Worm (Caenorhabditis elegans): ENCODE results near the gene set-12.

set-12 gene

ce11 chrX:7736171-7736570, at the start of gene set-12:
set-12 (minus strand) TSS chrX:7736271.
- TF ChIP-seq unc-62 (GFP tag; optimal IDR thresholded peaks at IDR 0.05): no peak

DNA sequence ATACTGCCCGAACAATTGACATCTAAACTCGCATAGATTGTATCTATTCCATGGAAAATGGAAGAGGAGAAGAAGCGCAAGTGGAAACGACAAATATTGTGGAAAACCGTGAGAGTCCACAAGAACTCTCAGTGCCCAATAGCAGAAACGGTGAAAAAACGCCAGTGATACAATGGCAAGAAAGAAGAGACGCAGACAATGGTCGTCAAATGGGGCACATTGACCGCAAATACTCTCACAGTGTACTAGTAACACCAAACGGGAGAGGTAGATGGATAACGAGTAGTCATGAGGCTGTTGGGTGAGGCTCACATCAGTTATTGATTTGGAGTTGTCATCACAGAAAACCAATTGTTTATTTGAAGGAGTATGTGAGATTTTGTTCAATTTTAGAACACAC, 46.3 kb upstream of the set-12 start, which contains the start of gene ZK154.4:
ZK154.4 (minus strand) TSS at position 27 of the 400 bp plus-strand sequence.
- no peak for TF ChIP-seq unc-62 (GFP tag; optimal IDR thresholded peaks at IDR 0.05)

DNA sequence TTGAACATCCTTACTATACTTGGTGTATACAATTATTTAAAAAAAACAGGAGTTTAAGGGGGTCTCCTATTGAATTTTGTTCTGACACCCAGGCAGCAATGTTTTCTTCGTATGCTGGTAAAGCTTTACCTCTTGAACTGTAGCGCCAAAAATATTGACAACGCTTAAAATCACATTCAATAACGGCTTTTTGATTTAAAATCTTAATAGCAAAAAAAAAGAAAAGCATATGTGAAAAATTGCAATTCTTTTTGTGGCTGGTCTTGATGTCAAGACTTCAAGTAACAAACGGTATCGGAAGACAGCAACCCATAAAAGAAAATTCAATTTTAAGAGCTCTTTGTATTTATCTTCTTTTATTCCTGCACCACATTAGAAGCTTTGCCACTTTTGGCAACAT, 45.8 kb upstream of the set-12 start:
- no peak for TF ChIP-seq unc-62 (GFP tag; optimal IDR thresholded peaks at IDR 0.05)

DNA sequence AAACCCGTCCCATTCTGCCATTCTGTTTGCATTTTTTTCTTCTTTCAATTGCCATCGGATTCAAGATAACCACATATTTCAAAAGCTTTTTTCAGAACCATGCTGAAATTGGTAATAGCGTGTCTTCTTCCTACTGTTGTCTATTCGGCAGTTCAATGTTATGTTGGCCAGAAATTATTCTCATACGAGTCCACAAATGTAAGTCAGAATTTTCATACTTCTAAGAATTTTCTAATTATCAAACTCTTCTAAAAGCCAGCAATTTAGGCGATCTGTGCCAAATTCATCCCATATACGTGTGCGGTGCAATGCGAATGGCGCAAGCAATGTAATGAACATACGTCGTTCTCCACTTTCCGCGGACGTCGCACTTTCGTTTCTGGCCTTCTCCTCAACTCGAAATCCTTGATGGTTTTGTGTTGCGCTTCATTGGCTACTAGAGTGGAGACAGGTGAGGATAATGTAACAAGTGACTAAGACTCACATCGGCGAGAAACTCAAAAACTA, 43.5 kb upstream of the set-12 start, which contains the start of gene ZK154.1:
ZK154.1 (plus strand) TSS at position 51 of the 507 bp plus-strand sequence.
- no peak for TF ChIP-seq unc-62 (GFP tag; optimal IDR thresholded peaks at IDR 0.05)

DNA sequence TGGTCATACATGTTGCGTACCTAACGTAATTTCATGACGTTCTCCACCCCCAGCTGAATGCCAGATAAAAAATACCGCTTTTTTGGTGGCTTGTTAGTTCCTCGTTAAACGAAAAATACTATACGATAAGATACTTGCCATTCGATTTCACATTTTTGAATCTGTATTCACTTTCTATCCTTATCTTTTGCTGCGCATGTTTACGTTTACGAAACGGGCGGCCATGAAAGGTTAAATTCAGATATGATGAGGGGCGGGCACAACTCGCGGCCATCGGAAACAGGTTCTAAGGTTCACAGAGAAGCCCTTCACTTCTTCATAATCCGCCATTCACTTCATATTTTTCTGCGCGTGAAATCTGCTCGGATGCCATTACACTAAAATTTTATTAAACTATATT, 42.7 kb upstream of the set-12 start:
- no peak for TF ChIP-seq unc-62 (GFP tag; optimal IDR thresholded peaks at IDR 0.05)

DNA sequence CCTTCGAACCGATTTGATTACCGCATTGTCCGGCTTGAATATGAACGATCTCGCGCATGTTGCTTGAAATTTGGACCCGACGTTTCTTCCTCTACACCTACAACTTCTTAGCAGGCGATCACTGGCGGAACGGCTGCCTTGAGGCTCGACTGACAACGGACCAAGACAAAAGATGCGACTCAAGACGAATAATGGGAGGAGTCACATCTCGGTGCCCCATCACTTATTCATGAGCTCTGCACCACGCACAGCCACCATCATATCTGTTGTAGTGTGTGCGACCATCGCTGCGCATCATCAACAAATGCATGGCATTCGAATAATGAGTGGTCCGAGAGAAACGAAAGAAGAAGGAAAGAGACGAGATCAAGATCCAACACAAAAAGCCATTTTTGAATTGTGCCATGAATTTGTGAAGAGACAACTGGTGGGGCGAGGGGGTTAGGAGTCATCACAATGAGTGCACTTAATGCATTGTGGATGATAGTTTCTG, 40.5 kb upstream of the set-12 start, which contains the start of gene mec-7:
mec-7 (minus strand) TSS at position 181 of the 493 bp plus-strand sequence.
- TF ChIP-seq unc-62 (GFP tag; optimal IDR thresholded peaks at IDR 0.05): no peak

DNA sequence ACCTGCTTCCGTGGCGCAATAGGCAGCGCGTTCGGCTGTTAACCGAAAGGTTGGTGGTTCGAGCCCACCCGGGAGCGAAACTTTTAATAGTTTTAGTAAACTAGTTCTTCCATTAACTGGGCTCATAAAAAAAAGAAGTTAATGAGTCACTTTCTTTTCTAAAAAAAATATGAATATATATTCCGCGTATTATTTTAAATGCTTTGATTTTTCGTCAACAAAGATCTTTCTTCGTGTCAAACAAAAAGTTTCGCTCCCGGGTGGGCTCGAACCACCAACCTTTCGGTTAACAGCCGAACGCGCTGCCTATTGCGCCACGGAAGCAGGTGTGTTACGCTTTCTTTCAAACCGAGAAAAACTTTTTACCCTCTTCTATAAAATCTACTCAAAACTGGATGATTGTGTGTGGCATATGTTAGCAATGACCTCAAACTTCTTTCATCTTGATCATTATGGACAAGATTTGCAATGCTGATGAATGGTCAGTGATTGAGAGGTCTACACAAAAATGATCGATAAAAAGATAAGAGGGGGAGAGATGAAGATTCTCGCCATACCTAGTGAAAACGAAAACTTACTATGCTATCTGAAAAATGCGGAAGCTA, 37.7 kb upstream of the set-12 start:
- TF ChIP-seq unc-62 (GFP tag; optimal IDR thresholded peaks at IDR 0.05): no peak

ce11 chrX:7752770-7753169, 16.7 kb upstream of the set-12 start, which contains the start of gene deg-1:
deg-1 (plus strand) TSS chrX:7753070.
- TF ChIP-seq unc-62 (GFP tag; optimal IDR thresholded peaks at IDR 0.05): no peak

ce11 chrX:7750084-7750483, 14.0 kb upstream of the set-12 start:
- no peak for TF ChIP-seq unc-62 (GFP tag; optimal IDR thresholded peaks at IDR 0.05)

DNA sequence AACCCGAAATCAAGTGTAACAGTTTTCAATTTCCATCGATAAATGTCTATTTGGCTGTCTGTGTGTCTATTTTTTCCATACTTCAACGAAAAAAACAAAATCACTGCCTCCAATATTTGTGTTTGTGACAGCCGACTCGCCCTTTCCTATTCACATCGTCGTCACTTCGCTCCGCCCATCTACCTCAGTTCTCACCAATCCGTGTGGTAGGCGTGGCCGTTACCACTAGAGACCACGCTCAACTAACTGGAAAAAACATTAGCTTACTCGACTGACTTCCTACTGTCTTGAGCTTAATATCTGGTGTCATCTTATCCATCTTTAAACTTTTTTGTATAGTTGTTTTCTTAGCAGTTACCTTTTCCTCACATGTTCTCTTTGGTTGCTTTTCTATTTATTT, 9.3 kb upstream of the set-12 start:
- TF ChIP-seq unc-62 (GFP tag; optimal IDR thresholded peaks at IDR 0.05): no peak

DNA sequence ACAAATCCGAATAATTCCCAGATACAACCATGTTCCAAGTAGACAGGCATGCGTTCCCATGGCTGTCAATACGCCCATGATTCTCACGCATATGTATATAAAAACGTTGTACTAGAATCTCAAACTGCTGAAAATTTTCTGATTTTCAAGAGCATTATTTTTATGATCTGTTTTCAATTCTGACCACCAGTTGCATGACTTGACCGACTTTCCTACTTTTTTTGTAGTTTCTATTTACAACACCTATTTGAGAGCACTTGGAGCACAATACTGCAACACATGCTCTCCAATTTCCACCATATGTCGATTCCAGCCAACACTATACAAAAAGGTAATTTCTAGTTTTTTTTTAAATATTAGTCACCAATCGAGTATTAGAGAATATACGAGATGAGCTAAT, 7.9 kb upstream of the set-12 start, which contains the start of gene ref-2:
ref-2 (plus strand) TSS at position 301 of the 400 bp plus-strand sequence.
- TF ChIP-seq unc-62 (GFP tag; optimal IDR thresholded peaks at IDR 0.05): no peak

DNA sequence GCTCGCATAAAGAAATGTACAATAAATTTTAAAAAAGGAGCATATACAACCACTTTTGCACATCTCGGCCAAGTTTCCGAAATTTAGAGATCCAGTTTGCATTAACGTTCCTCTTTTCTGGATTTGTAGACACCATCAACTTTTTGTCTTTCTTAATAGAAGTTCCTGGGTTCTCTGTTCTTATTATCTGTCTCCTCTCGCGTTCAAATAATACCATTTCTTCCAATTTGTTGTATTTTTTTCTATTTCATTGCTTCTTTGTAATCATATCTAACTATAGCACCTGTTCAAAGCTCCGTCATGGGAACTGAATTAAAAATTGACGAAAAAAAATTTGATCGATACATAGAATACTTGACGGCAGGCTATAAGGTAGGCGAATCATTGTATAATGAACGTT, 3.3 kb upstream of the set-12 start, which contains the start of gene K09F5.1:
K09F5.1 (plus strand) TSS at position 301 of the 400 bp plus-strand sequence.
- TF ChIP-seq unc-62 (GFP tag; optimal IDR thresholded peaks at IDR 0.05): no peak

ce11 chrX:7733571-7733970, 2.5 kb downstream of the set-12 start:
- TF ChIP-seq unc-62 (GFP tag; optimal IDR thresholded peaks at IDR 0.05): no peak

DNA sequence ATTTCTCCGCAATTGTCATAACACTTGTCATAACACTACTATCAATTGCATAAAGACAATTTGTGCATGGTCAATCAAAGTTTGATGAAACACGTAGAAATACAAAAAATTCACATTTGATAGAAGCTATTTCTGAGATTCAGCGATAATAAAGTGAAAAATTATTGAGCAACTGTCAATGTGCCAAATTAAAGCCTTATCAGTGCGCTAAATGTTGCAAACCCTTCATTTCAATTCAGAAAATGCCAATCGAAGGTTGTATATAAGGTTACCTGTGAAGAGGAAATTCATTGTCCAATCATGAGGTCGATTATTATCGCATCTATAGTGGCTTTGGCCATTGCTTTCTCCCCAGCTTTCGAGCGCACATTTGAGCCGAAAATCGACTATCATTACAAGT, 8.5 kb downstream of the set-12 start, which contains the start of gene vit-1:
vit-1 (plus strand) TSS at position 289 of the 400 bp plus-strand sequence.
- no peak for TF ChIP-seq unc-62 (GFP tag; optimal IDR thresholded peaks at IDR 0.05)

DNA sequence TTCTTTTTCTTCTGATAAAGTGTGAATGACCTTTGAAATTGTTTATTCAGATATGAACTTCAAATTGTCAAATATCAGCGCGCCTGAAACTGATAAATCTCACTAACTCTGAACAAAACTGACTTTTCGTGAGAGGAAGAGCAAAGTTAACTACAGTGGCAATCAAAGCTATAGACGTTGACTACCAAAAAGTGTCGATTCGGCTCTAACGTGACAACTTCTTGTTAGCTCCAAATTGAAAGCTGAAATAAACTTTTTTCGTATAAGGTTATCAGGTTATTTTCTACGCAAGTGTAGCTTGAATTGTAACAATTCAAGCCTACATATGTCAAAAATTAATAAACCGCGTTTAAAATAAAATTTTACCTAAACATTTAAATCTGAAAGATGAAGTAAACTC, 9.7 kb downstream of the set-12 start:
- no peak for TF ChIP-seq unc-62 (GFP tag; optimal IDR thresholded peaks at IDR 0.05)

DNA sequence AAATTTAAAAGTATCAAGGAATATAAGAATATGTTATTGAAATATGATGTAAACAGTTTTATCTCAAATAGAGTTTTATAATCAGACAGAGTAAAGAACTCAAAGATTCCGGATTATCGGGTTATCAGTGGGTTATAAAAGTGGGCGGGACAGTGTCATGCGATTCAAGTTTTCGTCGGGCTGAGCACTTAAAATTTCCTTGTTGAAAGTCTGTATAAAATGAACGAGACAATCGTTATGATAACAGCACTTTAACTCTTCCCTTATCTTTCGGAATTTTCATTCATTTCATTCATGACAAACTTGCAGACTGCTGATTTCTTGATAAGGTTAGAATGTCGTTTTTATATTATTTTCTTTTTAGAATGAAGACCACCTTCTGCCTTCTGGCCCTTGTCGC, 10.5 kb downstream of the set-12 start, which contains the start of gene spp-14:
spp-14 (plus strand) TSS at position 365 of the 400 bp plus-strand sequence.
- TF ChIP-seq unc-62 (GFP tag; optimal IDR thresholded peaks at IDR 0.05): no peak

ce11 chrX:7724099-7724498, 12.0 kb downstream of the set-12 start:
- TF ChIP-seq unc-62 (GFP tag; optimal IDR thresholded peaks at IDR 0.05): no peak
